Worm (Caenorhabditis elegans): Measurements from ENCODE around the gene amph-1.

DNA sequence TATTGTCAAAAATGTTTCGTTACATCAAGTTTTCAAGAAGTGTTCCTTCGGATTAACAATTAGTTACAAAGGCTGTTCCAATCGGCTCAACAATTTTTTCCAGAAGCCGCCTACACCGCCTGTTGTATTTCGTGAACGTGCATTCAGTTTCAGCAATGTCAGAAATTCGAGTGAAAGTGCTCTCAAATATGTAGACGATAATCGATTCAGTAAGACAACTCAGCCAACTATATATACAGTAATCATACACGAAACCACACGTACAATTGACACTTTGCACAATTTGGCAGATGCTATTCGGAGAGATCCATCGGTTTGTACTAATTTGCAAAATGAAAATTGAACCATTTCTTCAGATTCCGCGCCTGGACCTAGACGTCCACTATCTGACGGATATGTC lies 48.8 kb upstream of the amph-1 start:
- TF ChIP-seq elt-2 (tag; optimal IDR thresholded peaks at IDR 0.05) (no peak), nhr-23 (tag; optimal IDR thresholded peaks at IDR 0.05) (no peak)

Measured in whole organism, L3 larva.